Worm (Caenorhabditis elegans) whole organism, midembryonic: Measurements from ENCODE around the gene F59C12.4.

Experiments
- T22C8.4 ChIP-seq: fragments of 200-800 bp; sonication (Bioruptor generic); IDR thresholded peaks from 2 replicates; pipeline ENCODE4 v1.3.6; 2022; ENCODE audit warnings: missing genetic modification characterization, missing compliant biosample characterization
- flt-1 ChIP-seq: fragments of 200-800 bp; sonication (Bioruptor generic); IDR thresholded peaks from 2 replicates; pipeline ENCODE4 v1.3.6; 2022; ENCODE audit warnings: missing genetic modification characterization, missing compliant biosample characterization
- ref-1 ChIP-seq: fragments of 200-800 bp; sonication (Bioruptor generic); conservative IDR thresholded peaks from 2 replicates; pipeline ENCODE4 v1.3.6; 2022; ENCODE audit warnings: missing genetic modification reagents, missing genetic modification characterization, missing compliant biosample characterization
- tab-1 ChIP-seq: fragments of 200-800 bp; sonication (Bioruptor generic); IDR thresholded peaks from 2 replicates; pipeline ENCODE4 v1.3.6; 2022; ENCODE audit warnings: missing genetic modification characterization, missing compliant biosample characterization
- ztf-23 ChIP-seq: fragments of 200-800 bp; sonication (Bioruptor generic); IDR thresholded peaks from 2 replicates; pipeline ENCODE4 v1.3.6; 2022; ENCODE audit warnings: missing genetic modification reagents, missing genetic modification characterization, missing compliant biosample characterization
- ztf-29 ChIP-seq: fragments of 200-800 bp; sonication (Bioruptor generic); IDR thresholded peaks from 2 replicates; pipeline ENCODE4 v1.3.6; 2022; ENCODE audit warnings: missing genetic modification reagents, missing genetic modification characterization, missing compliant biosample characterization

- TF ChIP-seq flt-1 (GFP tag; lab: Robert Waterston, UW) (no peak), tab-1 (GFP tag; lab: Robert Waterston, UW) (no peak), ztf-23 (GFP tag; lab: Robert Waterston, UW) (no peak), T22C8.4 (GFP tag; lab: Robert Waterston, UW) (no peak), ref-1 (no peak), ztf-29 (GFP tag; lab: Robert Waterston, UW) (no peak)
Measured at ce11 chrX:16558117-16558516, 44.3 kb downstream of the F59C12.4 start, which contains the start of gene K08B5.1.
